Worm (Caenorhabditis elegans) whole organism, L3 larva: Measurements from ENCODE around the gene cyb-1.

ENCODE experiments used
- ama-1 ChIP-seq: fragments of 150-350 bp; optimal IDR thresholded peaks from 2 replicates; lab custom pipeline; 2018
- ceh-16 ChIP-seq: sonication (generic microtip); optimal IDR thresholded peaks from 2 replicates; lab custom pipeline; 2017; ENCODE audit warnings: missing biosample characterization, missing genetic modification characterization
- ceh-28 ChIP-seq: fragments of 150-350 bp; optimal IDR thresholded peaks from 2 replicates; lab custom pipeline; 2014; ENCODE audit warnings: missing biosample characterization, missing genetic modification reagents, missing genetic modification characterization
- egl-27 ChIP-seq: sonication (generic microtip); optimal IDR thresholded peaks from 4 replicates; lab custom pipeline; 2017; ENCODE audit warnings: missing biosample characterization, missing genetic modification reagents, missing genetic modification characterization
- elt-2 ChIP-seq: sonication (generic microtip); optimal IDR thresholded peaks from 2 replicates; lab custom pipeline; 2016; ENCODE audit warnings: missing genetic modification reagents, mild to moderate bottlenecking, missing genetic modification characterization, missing compliant biosample characterization
- lin-15B ChIP-seq: fragments of 150-350 bp; optimal IDR thresholded peaks from 2 replicates; lab custom pipeline; 2014; ENCODE audit warnings: missing biosample characterization, missing genetic modification characterization
- nhr-28 ChIP-seq: fragments of 150-350 bp; optimal IDR thresholded peaks from 2 replicates; lab custom pipeline; 2014; ENCODE audit warnings: missing biosample characterization, missing genetic modification characterization
- nhr-76 ChIP-seq: fragments of 150-350 bp; sonication (generic microtip); optimal IDR thresholded peaks from 5 replicates; lab custom pipeline; 2014; ENCODE audit warnings: missing biosample characterization, missing genetic modification characterization
- skn-1 ChIP-seq: fragments of 150-350 bp; optimal IDR thresholded peaks from 2 replicates; lab custom pipeline; 2014; ENCODE audit warnings: missing biosample characterization, missing genetic modification characterization
- snpc-4 ChIP-seq: fragments of 150-350 bp; optimal IDR thresholded peaks from 2 replicates; lab custom pipeline; 2014; ENCODE audit warnings: missing biosample characterization, missing genetic modification characterization
- tbx-2 ChIP-seq: sonication (generic microtip); optimal IDR thresholded peaks from 2 replicates; lab custom pipeline; 2016; ENCODE audit warnings: mild to moderate bottlenecking, missing genetic modification characterization, missing compliant biosample characterization
- unc-62 ChIP-seq: fragments of 150-350 bp; sonication (generic microtip); optimal IDR thresholded peaks from 4 replicates; lab custom pipeline; 2014; ENCODE audit warnings: missing biosample characterization, missing genetic modification reagents, missing genetic modification characterization
- zag-1 ChIP-seq: fragments of 150-350 bp; optimal IDR thresholded peaks from 2 replicates; lab custom pipeline; 2014; ENCODE audit warnings: missing biosample characterization, missing genetic modification characterization
- ztf-11 ChIP-seq: fragments of 150-350 bp; optimal IDR thresholded peaks from 2 replicates; lab custom pipeline; 2014; ENCODE audit warnings: missing biosample characterization, missing genetic modification characterization

- TF ChIP-seq egl-27 (tag; lab: Kevin White, UChicago) (no peak), elt-2 (tag; lab: Kevin White, UChicago) (no peak), lin-15B (tag; lab: Kevin White, UChicago) (no peak), ceh-28 (no peak), tbx-2 (tag; lab: Kevin White, UChicago) (no peak), ztf-11 (tag; lab: Kevin White, UChicago) (no peak), skn-1 (tag; lab: Kevin White, UChicago) (no peak), nhr-28 (tag; lab: Kevin White, UChicago) (no peak), nhr-76 (tag; lab: Kevin White, UChicago) (no peak), ceh-16 (tag; lab: Kevin White, UChicago) (no peak), zag-1 (tag; lab: Kevin White, UChicago) (no peak), unc-62 (GFP tag; lab: Kevin White, UChicago) (no peak), ama-1 (lab: Kevin White, UChicago) (no peak), snpc-4 (no peak)
These were observed 15.0 kb downstream of the cyb-1 start, which contains the start of gene T25B9.1 for ce11 chrIV:10750041-10750440.
